Fruit fly (Drosophila melanogaster): Measurements from ENCODE around the gene Bmcp.

DNA sequence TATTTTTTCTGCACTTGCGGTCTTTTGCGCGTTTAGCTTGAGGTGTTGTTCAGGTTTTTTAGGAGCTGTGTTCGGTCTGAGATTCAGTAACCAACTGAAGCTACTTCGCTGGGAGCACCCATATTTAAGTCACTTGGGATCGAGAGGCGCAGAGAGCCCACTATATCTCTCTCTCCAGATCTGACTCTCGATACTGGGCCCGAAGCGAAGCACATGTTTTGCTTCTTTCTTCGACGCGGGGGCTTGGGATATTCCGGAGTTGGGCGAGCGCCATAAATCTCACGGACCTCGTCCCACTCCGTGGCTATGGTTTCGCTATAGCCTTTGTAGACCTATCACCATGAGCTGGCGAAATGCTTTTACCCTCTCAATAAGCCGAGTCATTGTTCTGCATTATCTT is 5.5 kb upstream of the Bmcp start, which contains the start of gene CG14132:
- TF ChIP-seq CG15336 (GFP tag; IDR thresholded peaks at IDR 0.05): 0 out of 2 replicates have a peak, but pooled peaks have one; percentile 28
- no peak for TF ChIP-seq CG7368 (GFP tag; optimal IDR thresholded peaks at IDR 0.05)
- no peak for TF ChIP-seq pdm3 (GFP tag; optimal IDR thresholded peaks at IDR 0.05)
- TF ChIP-seq CG8119 (GFP tag; IDR thresholded peaks at IDR 0.05): 0 out of 3 replicates have a peak, but pooled peaks have one; percentile 31
- no peak for TF ChIP-seq dac (GFP tag; optimal IDR thresholded peaks at IDR 0.05)
- TF ChIP-seq Hr4 (GFP tag; optimal IDR thresholded peaks at IDR 0.05): no peak
- no peak for TF ChIP-seq CG4318 (GFP tag; optimal IDR thresholded peaks at IDR 0.05)
- TF ChIP-seq CG11294 (GFP tag; IDR thresholded peaks at IDR 0.05): no peak
- no peak for TF ChIP-seq CG11762 (GFP tag; optimal IDR thresholded peaks at IDR 0.05; ENCODE audit: insufficient read depth)
